Worm (Caenorhabditis elegans): Measurements from ENCODE around the gene T12D8.9.

The T12D8.9 gene

ce11 chrIII:13600254-13600653 lies 16.6 kb upstream of the T12D8.9 start:
- TF ChIP-seq odd-2 (tag; optimal IDR thresholded peaks at IDR 0.05), result no peak
- TF ChIP-seq ceh-9 (tag; optimal IDR thresholded peaks at IDR 0.05), result no peak

ce11 chrIII:13604834-13605233 lies 12.1 kb upstream of the T12D8.9 start:
- no peak for TF ChIP-seq ceh-34 (tag; optimal IDR thresholded peaks at IDR 0.05)
- no peak for TF ChIP-seq npax-4 (tag; optimal IDR thresholded peaks at IDR 0.05)
- TF ChIP-seq elt-4 (tag; optimal IDR thresholded peaks at IDR 0.05), result peak; percentile 48
- no peak for TF ChIP-seq ceh-6 (GFP tag; optimal IDR thresholded peaks at IDR 0.05)
- no peak for TF ChIP-seq pat-9 (tag; optimal IDR thresholded peaks at IDR 0.05)

ce11 chrIII:13606016-13606530 lies 10.8 kb upstream of the T12D8.9 start, which contains the start of gene act-5:
Gene act-5, minus strand, starts transcription at chrIII:13606066.
- TF ChIP-seq dve-1 (tag; optimal IDR thresholded peaks at IDR 0.05) (peak; percentile 33), elt-2 (tag; optimal IDR thresholded peaks at IDR 0.05) (peak; percentile 68), ceh-48 (tag; optimal IDR thresholded peaks at IDR 0.05) (no peak)

- no peak for TF ChIP-seq T23F11.4 (GFP tag; optimal IDR thresholded peaks at IDR 0.05)
- no peak for TF ChIP-seq ets-4 (tag; optimal IDR thresholded peaks at IDR 0.05)
- no peak for TF ChIP-seq mec-3 (tag; optimal IDR thresholded peaks at IDR 0.05; ENCODE audit: borderline replicate concordance)
- TF ChIP-seq pros-1 (tag; optimal IDR thresholded peaks at IDR 0.05), result no peak
- no peak for TF ChIP-seq dmd-4 (tag; optimal IDR thresholded peaks at IDR 0.05; ENCODE audit: borderline replicate concordance)
- no peak for TF ChIP-seq hlh-13 (GFP tag; optimal IDR thresholded peaks at IDR 0.05)
- TF ChIP-seq ceh-34 (tag; optimal IDR thresholded peaks at IDR 0.05), result no peak
- no peak for TF ChIP-seq hlh-15 (tag; optimal IDR thresholded peaks at IDR 0.05)
- no peak for TF ChIP-seq fkh-6 (tag; optimal IDR thresholded peaks at IDR 0.05)
- no peak for TF ChIP-seq nfya-1 (tag; optimal IDR thresholded peaks at IDR 0.05)
- TF ChIP-seq tbx-7 (tag; optimal IDR thresholded peaks at IDR 0.05), result no peak
- no peak for TF ChIP-seq unc-86 (tag; optimal IDR thresholded peaks at IDR 0.05)
- no peak for TF ChIP-seq hlh-6 (tag; optimal IDR thresholded peaks at IDR 0.05)
Observed at ce11 chrIII:13606865-13607264, 10.0 kb upstream of the T12D8.9 start.

ce11 chrIII:13607833-13608232 lies 9.1 kb upstream of the T12D8.9 start, which contains the start of gene shpk-1:
Gene shpk-1, plus strand, starts transcription at chrIII:13608020.
- TF ChIP-seq unc-55 (GFP tag; optimal IDR thresholded peaks at IDR 0.05) (no peak), elt-2 (tag; optimal IDR thresholded peaks at IDR 0.05) (peak; percentile 50), pqm-1 (tag; optimal IDR thresholded peaks at IDR 0.05) (peak; percentile 73)

ce11 chrIII:13614206-13614605 lies 2.7 kb upstream of the T12D8.9 start:
- no peak for TF ChIP-seq lin-11 (tag; optimal IDR thresholded peaks at IDR 0.05)
- TF ChIP-seq ceh-48 (tag; optimal IDR thresholded peaks at IDR 0.05), result no peak
- no peak for TF ChIP-seq ztf-16 (tag; optimal IDR thresholded peaks at IDR 0.05)
- TF ChIP-seq nhr-11 (tag; optimal IDR thresholded peaks at IDR 0.05), result no peak
- no peak for TF ChIP-seq tbx-7 (tag; optimal IDR thresholded peaks at IDR 0.05)
- TF ChIP-seq nfya-1 (tag; optimal IDR thresholded peaks at IDR 0.05), result no peak
- TF ChIP-seq Y22D7AL.16 (tag; optimal IDR thresholded peaks at IDR 0.05), result no peak
- TF ChIP-seq ceh-24 (tag; optimal IDR thresholded peaks at IDR 0.05), result no peak
- no peak for TF ChIP-seq elt-2 (tag; optimal IDR thresholded peaks at IDR 0.05)
- no peak for TF ChIP-seq lim-6 (tag; optimal IDR thresholded peaks at IDR 0.05)
- TF ChIP-seq ceh-9 (tag; optimal IDR thresholded peaks at IDR 0.05), result no peak
- no peak for TF ChIP-seq ceh-18 (tag; optimal IDR thresholded peaks at IDR 0.05)
- TF ChIP-seq ceh-30 (tag; optimal IDR thresholded peaks at IDR 0.05), result no peak
- TF ChIP-seq rnt-1 (tag; optimal IDR thresholded peaks at IDR 0.05), result no peak
- no peak for TF ChIP-seq pax-1 (tag; optimal IDR thresholded peaks at IDR 0.05)

Data from whole organism, late embryonic.